Worm (Caenorhabditis elegans) whole organism, young adult: ENCODE results near the gene C34B4.3.

Experiments used
- B0336.3 ChIP-seq: fragments of 200-800 bp; sonication (Bioruptor generic); IDR thresholded peaks from 2 replicates; pipeline ENCODE4 v1.3.6; 2022; ENCODE audit warnings: missing genetic modification characterization, missing compliant biosample characterization
- D2030.7 ChIP-seq: fragments of 200-800 bp; sonication (Bioruptor generic); IDR thresholded peaks from 2 replicates; pipeline ENCODE4 v1.3.6; 2022; ENCODE audit warnings: missing genetic modification reagents, missing genetic modification characterization, missing compliant biosample characterization
- Y53F4B.3 ChIP-seq: fragments of 200-800 bp; sonication (Bioruptor generic); IDR thresholded peaks from 2 replicates; pipeline ENCODE4 v1.3.6; 2022; ENCODE audit warnings: missing genetic modification reagents, missing genetic modification characterization, missing compliant biosample characterization
- attf-5 ChIP-seq: fragments of 200-800 bp; sonication (Bioruptor generic); optimal IDR thresholded peaks from 2 replicates; lab custom pipeline; 2018; ENCODE audit warnings: mild to moderate bottlenecking, missing genetic modification characterization, missing compliant biosample characterization
- bed-1 ChIP-seq: fragments of 200-800 bp; sonication (Bioruptor generic); IDR thresholded peaks from 2 replicates; pipeline ENCODE4 v1.3.6; 2022; ENCODE audit warnings: missing genetic modification reagents, missing genetic modification characterization, missing compliant biosample characterization
- ccch-3 ChIP-seq: fragments of 200-800 bp; sonication (Bioruptor generic); optimal IDR thresholded peaks from 2 replicates; lab custom pipeline; 2018; ENCODE audit warnings: mild to moderate bottlenecking, missing genetic modification characterization, missing compliant biosample characterization
- cebp-1 ChIP-seq, 2 experiments: fragments of 200-800 bp in 1 of 2; sonication (Bioruptor generic) in 1 of 2; sonication (generic microtip) in 1 of 2; IDR thresholded peaks in 1 of 2; optimal IDR thresholded peaks in 1 of 2; 2 replicates each; pipeline versions ENCODE4 v1.3.6 to Lab custom; 2017 to 2022; ENCODE audit warnings: missing compliant biosample characterization in 2 of 2, missing genetic modification characterization in 2 of 2, mild to moderate bottlenecking in 1 of 2, missing genetic modification reagents in 1 of 2, moderate library complexity in 1 of 2
- ceh-100 ChIP-seq: fragments of 200-800 bp; sonication (Bioruptor generic); IDR thresholded peaks from 2 replicates; pipeline ENCODE4 v1.3.6; 2022; ENCODE audit warnings: missing genetic modification reagents, missing genetic modification characterization, missing compliant biosample characterization
- ceh-40 ChIP-seq: fragments of 200-800 bp; sonication (Bioruptor generic); IDR thresholded peaks from 2 replicates; pipeline ENCODE4 v1.3.6; 2022; ENCODE audit warnings: missing genetic modification characterization, missing compliant biosample characterization
- ceh-58 ChIP-seq: fragments of 200-800 bp; sonication (Bioruptor generic); IDR thresholded peaks from 2 replicates; pipeline ENCODE4 v1.3.6; 2022; ENCODE audit warnings: missing genetic modification characterization, missing compliant biosample characterization
- die-1 ChIP-seq: sonication (generic microtip); optimal IDR thresholded peaks from 2 replicates; lab custom pipeline; 2016; ENCODE audit warnings: missing genotype, mild to moderate bottlenecking, missing genetic modification characterization, missing compliant biosample characterization
- dpff-1 ChIP-seq: sonication (generic microtip); optimal IDR thresholded peaks from 2 replicates; lab custom pipeline; 2017; ENCODE audit warnings: mild to moderate bottlenecking, missing genetic modification characterization, missing compliant biosample characterization
- egl-18 ChIP-seq: fragments of 200-800 bp; sonication (Bioruptor generic); IDR thresholded peaks from 2 replicates; pipeline ENCODE4 v1.3.6; 2022; ENCODE audit warnings: missing genetic modification reagents, missing genetic modification characterization, missing compliant biosample characterization
- ets-4 ChIP-seq: fragments of 200-800 bp; sonication (Bioruptor generic); optimal IDR thresholded peaks from 2 replicates; lab custom pipeline; 2018; ENCODE audit warnings: mild to moderate bottlenecking, missing genetic modification characterization, missing compliant biosample characterization
- hlh-26 ChIP-seq: fragments of 200-800 bp; sonication (Bioruptor generic); conservative IDR thresholded peaks from 2 replicates; pipeline ENCODE4 v1.3.6; 2022; ENCODE audit warnings: missing genetic modification reagents, missing genetic modification characterization, missing compliant biosample characterization
- hrde-1 ChIP-seq: sonication (generic microtip); optimal IDR thresholded peaks from 2 replicates; lab custom pipeline; 2016; ENCODE audit warnings: missing genetic modification characterization, mild to moderate bottlenecking, missing compliant biosample characterization, moderate library complexity, missing genotype, missing genetic modification reagents, borderline replicate concordance
- hsf-1 ChIP-seq: fragments of 200-800 bp; sonication (Bioruptor generic); IDR thresholded peaks from 2 replicates; pipeline ENCODE4 v1.3.6; 2022; ENCODE audit warnings: missing genetic modification reagents, missing genetic modification characterization, missing compliant biosample characterization
- lag-1 ChIP-seq: fragments of 200-800 bp; sonication (Bioruptor generic); IDR thresholded peaks from 2 replicates; pipeline ENCODE4 v1.3.6; 2022; ENCODE audit warnings: missing genetic modification reagents, missing genetic modification characterization, missing compliant biosample characterization
- let-607 ChIP-seq, 2 experiments: fragments of 200-800 bp in 1 of 2; sonication (Bioruptor generic) in 1 of 2; sonication (generic microtip) in 1 of 2; optimal IDR thresholded peaks; 2 replicates each; lab custom pipeline; 2016 to 2018; ENCODE audit warnings: mild to moderate bottlenecking in 2 of 2, missing compliant biosample characterization in 2 of 2, missing genetic modification characterization in 2 of 2, moderate library complexity in 2 of 2, missing genotype in 1 of 2
- lin-26 ChIP-seq: fragments of 200-800 bp; sonication (Bioruptor generic); IDR thresholded peaks from 2 replicates; pipeline ENCODE4 v1.3.6; 2022; ENCODE audit warnings: missing genetic modification reagents, missing genetic modification characterization, missing compliant biosample characterization
- lin-40 ChIP-seq: sonication (generic microtip); optimal IDR thresholded peaks from 2 replicates; lab custom pipeline; 2016; ENCODE audit warnings: missing genetic modification characterization, mild to moderate bottlenecking, missing compliant biosample characterization, missing genotype, missing genetic modification reagents
- madf-10 ChIP-seq: sonication (generic microtip); optimal IDR thresholded peaks from 2 replicates; lab custom pipeline; 2016; ENCODE audit warnings: mild to moderate bottlenecking, missing genetic modification characterization, missing compliant biosample characterization
- mes-4 ChIP-seq: sonication (generic microtip); optimal IDR thresholded peaks from 2 replicates; lab custom pipeline; 2016; ENCODE audit warnings: missing genotype, missing genetic modification characterization, missing compliant biosample characterization
- nhr-120 ChIP-seq: fragments of 200-800 bp; sonication (Bioruptor generic); IDR thresholded peaks from 2 replicates; pipeline ENCODE4 v1.3.6; 2022; ENCODE audit warnings: missing genetic modification characterization, missing compliant biosample characterization
- nhr-80 ChIP-seq: sonication (generic microtip); optimal IDR thresholded peaks from 2 replicates; lab custom pipeline; 2016; ENCODE audit warnings: missing genetic modification characterization, missing compliant biosample characterization
- repo-1 ChIP-seq: sonication (generic microtip); optimal IDR thresholded peaks from 2 replicates; lab custom pipeline; 2017; ENCODE audit warnings: mild to moderate bottlenecking, missing genetic modification characterization, missing compliant biosample characterization
- rpc-1 ChIP-seq, 2 experiments: fragments of 150-350 bp in 1 of 2; sonication (generic microtip) in 1 of 2; optimal IDR thresholded peaks; 2 replicates each; lab custom pipeline; 2014 to 2018; ENCODE audit warnings: missing biosample characterization in 1 of 2, missing genetic modification characterization in 1 of 2, missing genetic modification reagents in 1 of 2, missing genotype in 1 of 2
- snpc-1.1 ChIP-seq: sonication (generic microtip); optimal IDR thresholded peaks from 2 replicates; lab custom pipeline; 2017; ENCODE audit warnings: missing genetic modification characterization, mild to moderate bottlenecking, missing compliant biosample characterization, antibody characterized with exemption, moderate library complexity, missing genotype, missing genetic modification reagents; ENCODE audit not compliant: insufficient read depth
- snpc-4 ChIP-seq, 5 experiments: fragments of 150-350 bp in 1 of 5; sonication (generic microtip) in 4 of 5; optimal IDR thresholded peaks; 2 replicates each; lab custom pipeline; 2014 to 2018; ENCODE audit warnings: missing genetic modification characterization in 5 of 5, missing biosample characterization in 3 of 5, antibody characterized with exemption in 2 of 5, mild to moderate bottlenecking in 2 of 5, missing compliant biosample characterization in 2 of 5, missing genotype in 2 of 5, moderate library complexity in 2 of 5, missing genetic modification reagents in 1 of 5
- tbp1 ChIP-seq: fragments of 200-800 bp; sonication (Bioruptor generic); optimal IDR thresholded peaks from 2 replicates; lab custom pipeline; 2018; ENCODE audit warnings: mild to moderate bottlenecking, missing genetic modification characterization, missing compliant biosample characterization
- unc-62 ChIP-seq: fragments of 150-350 bp; optimal IDR thresholded peaks from 2 replicates; lab custom pipeline; 2014; ENCODE audit warnings: missing biosample characterization, missing genetic modification reagents, missing genetic modification characterization
- ztf-18 ChIP-seq: sonication (generic microtip); optimal IDR thresholded peaks from 2 replicates; lab custom pipeline; 2016; ENCODE audit warnings: missing genotype, mild to moderate bottlenecking, missing genetic modification characterization, missing compliant biosample characterization
- ztf-25 ChIP-seq: fragments of 200-800 bp; sonication (Bioruptor generic); IDR thresholded peaks from 2 replicates; pipeline ENCODE4 v1.3.6; 2022; ENCODE audit warnings: missing genetic modification reagents, missing genetic modification characterization, missing compliant biosample characterization
- ztf-26 ChIP-seq: sonication (generic microtip); optimal IDR thresholded peaks from 2 replicates; lab custom pipeline; 2017; ENCODE audit warnings: missing genetic modification characterization, missing compliant biosample characterization
- ztf-28 ChIP-seq: fragments of 200-800 bp; sonication (Bioruptor generic); IDR thresholded peaks from 2 replicates; pipeline ENCODE4 v1.3.6; 2022; ENCODE audit warnings: missing genetic modification reagents, missing genetic modification characterization, missing compliant biosample characterization

C34B4.3 gene

ce11 chrV:13026631-13027299 is 44.2 kb downstream of the C34B4.3 start (continued):
- TF ChIP-seq nhr-120 (GFP tag; lab: Robert Waterston, UW) (no peak), ztf-25 (GFP tag; lab: Robert Waterston, UW) (0 out of 2 replicates have a peak, but pooled peaks have one; percentile 21), mes-4 (no peak), hrde-1 (tag; lab: Kevin White, UChicago) (no peak), rpc-1 (optimal IDR thresholded peaks at IDR 0.05; lab: Kevin White, UChicago) (peak; percentile 46), rpc-1 (tag; optimal IDR thresholded peaks at IDR 0.05; lab: Kevin White, UChicago) (peak; percentile 79), dpff-1 (tag; lab: Kevin White, UChicago) (no peak), D2030.7 (GFP tag; lab: Robert Waterston, UW) (peak; percentile 49), cebp-1 (GFP tag; IDR thresholded peaks at IDR 0.05; lab: Robert Waterston, UW) (no peak), cebp-1 (tag; optimal IDR thresholded peaks at IDR 0.05; lab: Kevin White, UChicago) (no peak), ceh-40 (GFP tag; lab: Robert Waterston, UW) (no peak), hsf-1 (GFP tag; lab: Robert Waterston, UW) (no peak), ztf-26 (tag; lab: Kevin White, UChicago) (no peak), attf-5 (GFP tag; lab: Kevin White, UChicago) (no peak), ccch-3 (no peak), egl-18 (no peak), ztf-18 (tag; lab: Kevin White, UChicago) (peak; percentile 36), unc-62 (GFP tag; lab: Kevin White, UChicago) (no peak), Y53F4B.3 (no peak), ceh-100 (GFP tag; lab: Robert Waterston, UW) (no peak), die-1 (tag; lab: Kevin White, UChicago) (no peak), snpc-4 (GFP tag; optimal IDR thresholded peaks at IDR 0.05; lab: Kevin White, UChicago) (no peak), snpc-4 (tag; optimal IDR thresholded peaks at IDR 0.05; lab: Kevin White, UChicago) (no peak), repo-1 (tag; lab: Kevin White, UChicago) (no peak), let-607 (tag; optimal IDR thresholded peaks at IDR 0.05; lab: Kevin White, UChicago) (no peak), snpc-1.1 (tag; lab: Kevin White, UChicago) (no peak), lag-1 (GFP tag; lab: Robert Waterston, UW) (no peak), lin-26 (GFP tag; lab: Robert Waterston, UW) (peak; percentile 82), tbp1 (GFP tag; lab: Kevin White, UChicago) (peak; percentile 84), hlh-26 (GFP tag; lab: Robert Waterston, UW) (no peak), nhr-80 (tag; lab: Kevin White, UChicago) (no peak), ets-4 (GFP tag; lab: Kevin White, UChicago) (no peak), lin-40 (no peak)

- TF ChIP-seq ztf-28 (0 out of 2 replicates have a peak, but pooled peaks have one; percentile 20), ztf-26 (tag; lab: Kevin White, UChicago) (no peak), madf-10 (tag; lab: Kevin White, UChicago) (no peak), bed-1 (GFP tag; lab: Robert Waterston, UW) (no peak), rpc-1 (optimal IDR thresholded peaks at IDR 0.05; lab: Kevin White, UChicago) (no peak), rpc-1 (tag; optimal IDR thresholded peaks at IDR 0.05; lab: Kevin White, UChicago) (no peak), ceh-58 (GFP tag; lab: Robert Waterston, UW) (0 out of 2 replicates have a peak, but pooled peaks have one; percentile 21), B0336.3 (no peak)
- TF ChIP-seq, all 124 proteins: peak for 2
Measured at ce11 chrV:13025283-13025682, 45.7 kb downstream of the C34B4.3 start.
